Fruit fly (Drosophila melanogaster): ENCODE measurements around the gene CG6664.

CG6664 gene

dm6 chr3L:17004218-17004759 lies 11.7 kb downstream of the CG6664 start:
- TF ChIP-seq CG9948 (tag; optimal IDR thresholded peaks at IDR 0.05): peak; percentile 85
- peak; percentile 89 for TF ChIP-seq CG14655 (GFP tag; optimal IDR thresholded peaks at IDR 0.05)
- peak; percentile 84 for TF ChIP-seq Pif1B (GFP tag; optimal IDR thresholded peaks at IDR 0.05)
- TF ChIP-seq CG13204 (GFP tag; optimal IDR thresholded peaks at IDR 0.05): peak; percentile 90
- peak; percentile 97 for TF ChIP-seq CG8159 (tag; optimal IDR thresholded peaks at IDR 0.05)
- TF ChIP-seq gl (tag; optimal IDR thresholded peaks at IDR 0.05): peak; percentile 70
- TF ChIP-seq CG4496 (GFP tag; IDR thresholded peaks at IDR 0.05): peak; percentile 88
- 0 out of 2 replicates have a peak, but pooled peaks have one; percentile 38 for TF ChIP-seq CG12605 (GFP tag; IDR thresholded peaks at IDR 0.05)
- TF ChIP-seq D1 (tag; optimal IDR thresholded peaks at IDR 0.05): peak; percentile 71
- peak; percentile 85 for TF ChIP-seq CG8301 (tag; optimal IDR thresholded peaks at IDR 0.05)
- peak; percentile 85 for TF ChIP-seq fd96Ca (GFP tag; IDR thresholded peaks at IDR 0.05)
- peak; percentile 85 for TF ChIP-seq CG32121 (GFP tag; IDR thresholded peaks at IDR 0.05)
- TF ChIP-seq Snoo (tag; optimal IDR thresholded peaks at IDR 0.05): peak; percentile 84
- peak; percentile 96 for TF ChIP-seq CG15710 (tag; optimal IDR thresholded peaks at IDR 0.05)
- peak; percentile 76 for TF ChIP-seq rn (GFP tag; IDR thresholded peaks at IDR 0.05)
- TF ChIP-seq EcR (GFP tag; optimal IDR thresholded peaks at IDR 0.05): peak; percentile 76
- peak; percentile 84 for TF ChIP-seq Pif1A (GFP tag; optimal IDR thresholded peaks at IDR 0.05)
- peak; percentile 75 for TF ChIP-seq CG10348 (GFP tag; IDR thresholded peaks at IDR 0.05)
- peak; percentile 71 for TF ChIP-seq Ets98B (GFP tag; IDR thresholded peaks at IDR 0.05)
- peak; percentile 93 for TF ChIP-seq CG34367 (tag; optimal IDR thresholded peaks at IDR 0.05)
- peak; percentile 92 for TF ChIP-seq CG17806 (tag; optimal IDR thresholded peaks at IDR 0.05)

DNA sequence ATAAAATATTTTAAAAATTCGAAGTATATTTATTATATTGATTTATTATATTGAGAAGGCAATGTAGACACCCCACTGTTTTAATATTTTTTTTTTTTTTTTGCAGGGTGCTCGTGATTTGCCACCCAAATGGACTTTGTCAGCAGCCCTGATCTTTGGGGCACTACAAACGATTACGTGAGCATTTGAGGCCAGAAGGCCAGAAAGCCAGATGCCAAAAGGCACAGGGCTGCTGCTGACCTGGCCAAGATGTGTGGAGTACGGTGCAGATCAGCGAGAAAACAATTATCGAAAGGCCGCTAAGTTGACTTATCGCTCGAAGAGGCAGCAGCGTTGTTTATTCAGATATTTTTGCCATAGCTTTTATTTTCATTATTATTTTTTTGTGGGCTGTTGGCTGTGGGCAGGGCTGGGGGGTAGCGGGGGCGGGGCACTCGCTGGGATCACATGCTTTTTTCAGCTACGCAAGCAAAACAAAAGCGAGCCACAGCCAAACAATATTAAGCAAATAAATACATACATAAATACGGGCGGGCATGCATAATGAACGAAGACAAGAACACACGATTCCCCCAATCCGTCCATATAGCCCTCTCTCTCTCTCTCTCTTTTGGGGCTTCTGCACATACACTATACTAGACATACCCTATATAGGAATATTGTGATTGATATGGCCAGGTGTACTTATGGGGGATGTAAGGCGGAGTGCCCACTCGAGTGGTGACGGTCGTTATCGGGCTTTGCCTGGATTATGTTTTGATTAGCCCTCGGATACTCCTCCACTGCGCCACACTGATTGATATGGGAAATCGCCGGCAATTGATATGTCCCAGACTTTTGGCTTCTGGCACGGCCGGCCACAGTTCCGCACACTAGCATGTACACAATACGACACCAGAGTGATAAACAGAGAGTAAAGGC lies 12.5 kb downstream of the CG6664 start:
- TF ChIP-seq CG4496 (GFP tag; IDR thresholded peaks at IDR 0.05) (0 out of 3 replicates have a peak, but pooled peaks have one; percentile 25), CG15710 (tag; optimal IDR thresholded peaks at IDR 0.05) (no peak)

DNA sequence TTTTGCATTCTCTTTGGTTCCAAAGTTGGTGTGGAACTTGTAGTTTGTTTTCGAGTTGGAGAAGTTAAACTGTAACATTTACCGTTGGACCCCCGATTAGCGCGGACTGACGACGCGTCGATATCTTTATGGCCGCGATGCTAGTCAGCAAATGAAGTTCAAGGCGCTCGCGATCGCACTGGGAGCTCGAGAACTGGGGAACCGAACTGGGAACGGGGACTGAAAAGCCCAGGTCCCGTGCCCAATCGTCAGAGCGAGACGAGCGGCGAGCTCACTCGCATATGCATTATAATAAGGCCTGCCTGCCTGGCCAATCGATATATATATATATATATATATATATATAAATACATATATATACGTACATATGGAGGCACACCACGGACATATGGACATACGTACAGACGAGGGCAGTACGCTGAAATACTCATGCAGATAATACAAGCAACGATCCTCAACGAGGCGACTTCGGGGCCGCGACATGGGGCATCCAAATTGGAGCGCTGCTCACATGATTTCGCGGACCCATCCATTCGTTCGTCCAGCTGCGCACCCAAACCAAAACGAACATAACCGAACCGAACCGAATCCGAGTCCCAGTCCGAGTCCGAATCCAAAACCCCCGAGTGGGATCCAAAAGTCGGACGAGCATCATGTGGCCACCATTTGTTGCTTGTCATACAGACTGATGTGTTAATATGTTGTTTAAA lies 13.7 kb downstream of the CG6664 start:
- TF ChIP-seq CG12605 (GFP tag; IDR thresholded peaks at IDR 0.05) (0 out of 2 replicates have a peak, but pooled peaks have one; percentile 8), CG13204 (GFP tag; optimal IDR thresholded peaks at IDR 0.05) (peak; percentile 84), CG34367 (tag; optimal IDR thresholded peaks at IDR 0.05) (no peak), CG4496 (GFP tag; IDR thresholded peaks at IDR 0.05) (peak; percentile 32; the same call in 1 of the 3 replicates), EcR (GFP tag; optimal IDR thresholded peaks at IDR 0.05) (peak; percentile 82)

- TF ChIP-seq EcR (GFP tag; optimal IDR thresholded peaks at IDR 0.05): peak; percentile 21
- 0 out of 3 replicates have a peak, but pooled peaks have one; percentile 14 for TF ChIP-seq fd96Ca (GFP tag; IDR thresholded peaks at IDR 0.05)
- no peak for TF ChIP-seq D1 (tag; optimal IDR thresholded peaks at IDR 0.05)
Observed at dm6 chr3L:17001055-17001454, 14.9 kb downstream of the CG6664 start.

DNA sequence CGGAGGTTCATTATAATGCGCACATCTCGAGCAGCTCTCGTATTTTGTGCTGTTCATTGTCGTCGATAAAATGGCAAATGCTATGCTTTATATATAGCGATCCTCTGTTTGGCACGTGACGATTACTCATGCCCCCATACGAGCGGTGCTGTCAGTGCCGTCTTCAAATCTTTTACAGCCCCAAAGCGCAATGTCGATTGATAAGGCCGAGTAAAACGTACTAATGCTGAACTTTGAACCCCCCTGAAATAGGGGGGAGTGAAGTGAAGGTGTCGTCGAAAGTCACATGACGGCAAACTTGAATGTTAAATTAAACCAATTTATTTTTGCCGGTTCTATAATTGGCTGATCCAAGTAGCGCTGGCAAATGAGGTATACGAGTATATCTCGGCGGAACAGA lies 15.7 kb downstream of the CG6664 start:
- peak; percentile 19 for TF ChIP-seq gl (tag; optimal IDR thresholded peaks at IDR 0.05)
- no peak for TF ChIP-seq Pif1A (GFP tag; optimal IDR thresholded peaks at IDR 0.05)
- 0 out of 3 replicates have a peak, but pooled peaks have one; percentile 26 for TF ChIP-seq CG4496 (GFP tag; IDR thresholded peaks at IDR 0.05)

- TF ChIP-seq Pif1A (GFP tag; optimal IDR thresholded peaks at IDR 0.05): no peak
- TF ChIP-seq CG17806 (tag; optimal IDR thresholded peaks at IDR 0.05): no peak
- TF ChIP-seq D1 (tag; optimal IDR thresholded peaks at IDR 0.05): no peak
- TF ChIP-seq CG34367 (tag; optimal IDR thresholded peaks at IDR 0.05): no peak
- no peak for TF ChIP-seq Pif1B (GFP tag; optimal IDR thresholded peaks at IDR 0.05)
- no peak for TF ChIP-seq CG15710 (tag; optimal IDR thresholded peaks at IDR 0.05)
- TF ChIP-seq Snoo (tag; optimal IDR thresholded peaks at IDR 0.05): no peak
- TF ChIP-seq fd96Ca (GFP tag; IDR thresholded peaks at IDR 0.05): no peak
- no peak for TF ChIP-seq EcR (GFP tag; optimal IDR thresholded peaks at IDR 0.05)
- no peak for TF ChIP-seq gl (tag; optimal IDR thresholded peaks at IDR 0.05)
- TF ChIP-seq CG14655 (GFP tag; optimal IDR thresholded peaks at IDR 0.05): no peak
- no peak for TF ChIP-seq Ets98B (GFP tag; IDR thresholded peaks at IDR 0.05)
- no peak for TF ChIP-seq CG8301 (tag; optimal IDR thresholded peaks at IDR 0.05)
- TF ChIP-seq CG10348 (GFP tag; IDR thresholded peaks at IDR 0.05): no peak
- no peak for TF ChIP-seq CG4496 (GFP tag; IDR thresholded peaks at IDR 0.05)
Observed at dm6 chr3L:16994805-16995204, 21.2 kb downstream of the CG6664 start.

Data from whole organism, pupa.